Worm (Caenorhabditis elegans) whole organism, mixed stage, embryonic: ENCODE data around the gene B0273.115.
A peak's percentile ranks its signal among the peaks of the same experiment; 100 is the strongest.

Experiments used
- M03D4.4 ChIP-seq: sonication (generic microtip); optimal IDR thresholded peaks from 2 replicates; lab custom pipeline; 2017; ENCODE audit warnings: mild to moderate bottlenecking, missing genetic modification characterization, missing compliant biosample characterization
- bed-3 ChIP-seq: fragments of 200-800 bp; sonication (Bioruptor generic); optimal IDR thresholded peaks from 3 replicates; lab custom pipeline; 2018; ENCODE audit warnings: mild to moderate bottlenecking, missing genetic modification characterization, moderate library complexity, missing compliant biosample characterization
- blmp-1 ChIP-seq: fragments of 150-350 bp; optimal IDR thresholded peaks from 2 replicates; lab custom pipeline; 2014; ENCODE audit warnings: missing biosample characterization, missing genetic modification characterization
- ceh-39 ChIP-seq: fragments of 150-350 bp; optimal IDR thresholded peaks from 2 replicates; lab custom pipeline; 2014; ENCODE audit warnings: missing biosample characterization, missing genetic modification characterization
- ceh-43 ChIP-seq: fragments of 200-800 bp; sonication (Bioruptor generic); optimal IDR thresholded peaks from 2 replicates; lab custom pipeline; 2018; ENCODE audit warnings: mild to moderate bottlenecking, missing genetic modification characterization, moderate library complexity, missing compliant biosample characterization
- ceh-83 ChIP-seq: fragments of 200-800 bp; sonication (Bioruptor generic); optimal IDR thresholded peaks from 2 replicates; lab custom pipeline; 2018; ENCODE audit warnings: mild to moderate bottlenecking, missing genetic modification characterization, missing compliant biosample characterization
- ces-1 ChIP-seq: fragments of 150-350 bp; optimal IDR thresholded peaks from 2 replicates; lab custom pipeline; 2014; ENCODE audit warnings: missing biosample characterization, missing genetic modification reagents, missing genetic modification characterization
- cnd-1 ChIP-seq: fragments of 200-800 bp; sonication (Bioruptor generic); optimal IDR thresholded peaks from 2 replicates; lab custom pipeline; 2018; ENCODE audit warnings: mild to moderate bottlenecking, missing genetic modification characterization, missing compliant biosample characterization
- drap-1 ChIP-seq: fragments of 200-800 bp; sonication (Bioruptor generic); optimal IDR thresholded peaks from 3 replicates; lab custom pipeline; 2018; ENCODE audit warnings: mild to moderate bottlenecking, missing genetic modification characterization, missing compliant biosample characterization
- elt-1 ChIP-seq: sonication (generic microtip); optimal IDR thresholded peaks from 2 replicates; lab custom pipeline; 2017; ENCODE audit warnings: missing genetic modification characterization, mild to moderate bottlenecking, missing compliant biosample characterization, antibody characterized with exemption, moderate library complexity, borderline replicate concordance; ENCODE audit not compliant: insufficient read depth
- elt-3 ChIP-seq: fragments of 150-350 bp; optimal IDR thresholded peaks from 2 replicates; lab custom pipeline; 2014; ENCODE audit warnings: missing biosample characterization, missing genetic modification characterization
- flh-1 ChIP-seq: fragments of 200-800 bp; sonication (Bioruptor generic); optimal IDR thresholded peaks from 2 replicates; lab custom pipeline; 2018; ENCODE audit warnings: mild to moderate bottlenecking, missing genetic modification characterization, moderate library complexity, missing compliant biosample characterization
- hlh-1 ChIP-seq: fragments of 150-350 bp; optimal IDR thresholded peaks from 2 replicates; lab custom pipeline; 2014; ENCODE audit warnings: missing biosample characterization, missing genetic modification reagents, missing genetic modification characterization
- lin-13 ChIP-seq: fragments of 150-350 bp; optimal IDR thresholded peaks from 2 replicates; lab custom pipeline; 2014; ENCODE audit warnings: missing biosample characterization, missing genetic modification characterization
- lsy-2 ChIP-seq: fragments of 150-350 bp; optimal IDR thresholded peaks from 2 replicates; lab custom pipeline; 2014; ENCODE audit warnings: missing biosample characterization, missing genetic modification characterization
- mab-5 ChIP-seq: fragments of 150-350 bp; optimal IDR thresholded peaks from 2 replicates; lab custom pipeline; 2014; ENCODE audit warnings: missing biosample characterization, missing genetic modification characterization
- mep-1 ChIP-seq: fragments of 150-350 bp; optimal IDR thresholded peaks from 2 replicates; lab custom pipeline; 2017; ENCODE audit warnings: missing biosample characterization, missing genetic modification reagents, missing genetic modification characterization, inconsistent platforms
- mls-2 ChIP-seq: sonication (generic microtip); optimal IDR thresholded peaks from 2 replicates; lab custom pipeline; 2016; ENCODE audit warnings: mild to moderate bottlenecking, missing genetic modification characterization, moderate library complexity, missing compliant biosample characterization
- nhr-2 ChIP-seq: fragments of 150-350 bp; optimal IDR thresholded peaks from 2 replicates; lab custom pipeline; 2014; ENCODE audit warnings: missing biosample characterization, missing genetic modification characterization
- nhr-237 ChIP-seq: fragments of 150-350 bp; optimal IDR thresholded peaks from 2 replicates; lab custom pipeline; 2014; ENCODE audit warnings: missing biosample characterization, missing genetic modification characterization
- nhr-28 ChIP-seq: fragments of 150-350 bp; optimal IDR thresholded peaks from 2 replicates; lab custom pipeline; 2014; ENCODE audit warnings: missing biosample characterization, missing genetic modification characterization
- nhr-76 ChIP-seq: sonication (generic microtip); optimal IDR thresholded peaks from 2 replicates; lab custom pipeline; 2017; ENCODE audit warnings: missing biosample characterization, missing genetic modification characterization
- pha-4 ChIP-seq: fragments of 150-350 bp; optimal IDR thresholded peaks from 2 replicates; lab custom pipeline; 2018; ENCODE audit warnings: missing biosample characterization, missing genetic modification reagents, missing genetic modification characterization
- sem-2 ChIP-seq: fragments of 200-800 bp; sonication (Bioruptor generic); optimal IDR thresholded peaks from 2 replicates; lab custom pipeline; 2018; ENCODE audit warnings: mild to moderate bottlenecking, missing genetic modification characterization, missing compliant biosample characterization
- snpc-4 ChIP-seq: fragments of 150-350 bp; optimal IDR thresholded peaks from 2 replicates; lab custom pipeline; 2014; ENCODE audit warnings: missing biosample characterization, missing genetic modification characterization
- sptf-1 ChIP-seq: sonication (generic microtip); optimal IDR thresholded peaks from 2 replicates; lab custom pipeline; 2017; ENCODE audit warnings: mild to moderate bottlenecking, missing genetic modification characterization, moderate library complexity, missing compliant biosample characterization
- tbx-8 ChIP-seq: fragments of 200-800 bp; sonication (Bioruptor generic); optimal IDR thresholded peaks from 2 replicates; lab custom pipeline; 2018; ENCODE audit warnings: mild to moderate bottlenecking, missing genetic modification characterization, moderate library complexity, missing compliant biosample characterization
- unc-120 ChIP-seq: sonication (generic microtip); optimal IDR thresholded peaks from 2 replicates; lab custom pipeline; 2017; ENCODE audit warnings: missing genetic modification characterization, missing compliant biosample characterization; ENCODE audit not compliant: poor library complexity, severe bottlenecking
- unc-39 ChIP-seq: fragments of 150-350 bp; optimal IDR thresholded peaks from 2 replicates; lab custom pipeline; 2014; ENCODE audit warnings: missing biosample characterization, missing genetic modification characterization
- unc-62 ChIP-seq: fragments of 150-350 bp; optimal IDR thresholded peaks from 2 replicates; lab custom pipeline; 2014; ENCODE audit warnings: missing biosample characterization, missing genetic modification reagents, missing genetic modification characterization
- zip-8 ChIP-seq: fragments of 150-350 bp; optimal IDR thresholded peaks from 2 replicates; lab custom pipeline; 2014; ENCODE audit warnings: missing biosample characterization, missing genetic modification characterization
- ztf-11 ChIP-seq: fragments of 150-350 bp; optimal IDR thresholded peaks from 2 replicates; lab custom pipeline; 2014; ENCODE audit warnings: missing biosample characterization, missing genetic modification characterization

Gene B0273.115

DNA sequence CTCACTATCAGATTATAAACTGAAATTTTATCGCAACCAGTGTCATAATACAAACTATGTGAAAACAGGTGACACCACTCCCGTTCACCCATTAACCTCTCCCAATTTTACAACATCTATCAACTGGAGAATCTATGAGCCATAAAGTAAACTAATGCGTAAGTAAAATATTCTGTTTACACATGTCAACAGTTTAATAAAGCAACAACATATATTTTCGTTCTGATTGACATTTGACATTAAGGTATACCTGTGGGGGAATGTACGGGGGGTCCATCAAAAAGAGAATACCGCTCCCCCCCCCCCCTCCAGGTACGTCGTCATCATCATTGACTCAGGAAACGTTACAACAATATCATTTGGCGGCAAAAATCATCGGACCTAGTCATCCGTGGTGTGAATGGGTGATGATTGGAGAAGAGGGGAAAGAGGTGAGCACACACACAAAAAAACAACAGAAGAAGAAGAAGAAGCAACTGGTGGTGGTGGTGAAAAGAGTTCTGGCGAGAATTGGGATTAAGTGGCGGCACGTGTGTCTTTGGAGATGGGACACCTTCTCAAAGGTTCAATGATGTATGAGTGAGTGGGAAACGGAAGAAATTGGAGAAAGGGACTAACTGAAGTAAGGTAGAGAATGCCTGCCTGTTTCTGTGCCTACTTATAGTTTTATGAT is 35.9 kb upstream of the B0273.115 start:
- TF ChIP-seq nhr-2 (tag; lab: Kevin White, UChicago) (peak; percentile 57), sem-2 (GFP tag; lab: Kevin White, UChicago) (no peak), ceh-43 (GFP tag; lab: Kevin White, UChicago) (no peak), M03D4.4 (tag; lab: Kevin White, UChicago) (peak; percentile 9), hlh-1 (tag; lab: Kevin White, UChicago) (peak; percentile 59), unc-62 (GFP tag; lab: Kevin White, UChicago) (peak; percentile 84), mls-2 (tag; lab: Kevin White, UChicago) (peak; percentile 36), ceh-39 (tag; lab: Kevin White, UChicago) (no peak), unc-120 (tag; lab: Kevin White, UChicago) (peak; percentile 45), nhr-28 (tag; lab: Kevin White, UChicago) (no peak)
- TF ChIP-seq, all 35 proteins: peak for 6

DNA sequence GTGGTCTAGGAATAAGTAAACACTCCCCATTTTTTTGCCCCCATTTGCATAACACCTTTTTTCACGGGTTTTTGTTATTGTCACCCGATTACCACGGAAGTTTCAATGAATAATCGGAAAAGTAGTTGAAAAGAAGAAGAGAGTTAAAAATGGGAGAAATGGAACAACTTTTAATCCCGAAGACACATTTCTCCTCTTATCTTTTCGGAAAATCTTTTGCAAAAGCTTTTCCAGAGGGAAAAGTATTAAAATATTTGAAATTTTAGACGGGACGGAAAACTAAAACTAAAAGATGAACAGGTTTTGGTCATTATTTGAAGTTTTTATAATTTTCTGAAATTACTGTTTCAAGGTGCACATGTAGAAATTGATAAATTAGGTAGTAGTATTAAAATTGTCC is 28.1 kb upstream of the B0273.115 start:
- no peak for TF ChIP-seq pha-4 (tag; lab: Kevin White, UChicago)
- no peak for TF ChIP-seq elt-3 (tag; lab: Kevin White, UChicago)
- no peak for TF ChIP-seq sptf-1
- TF ChIP-seq cnd-1 (tag; lab: Kevin White, UChicago) = no peak
- TF ChIP-seq lsy-2 (tag; lab: Kevin White, UChicago) = no peak
- no peak for TF ChIP-seq ces-1 (GFP tag; lab: Kevin White, UChicago)
- no peak for TF ChIP-seq flh-1
- TF ChIP-seq ceh-83 = no peak
- TF ChIP-seq M03D4.4 (tag; lab: Kevin White, UChicago) = no peak
- no peak for TF ChIP-seq ceh-39 (tag; lab: Kevin White, UChicago)
- TF ChIP-seq hlh-1 (tag; lab: Kevin White, UChicago) = no peak
- TF ChIP-seq nhr-237 (tag; lab: Kevin White, UChicago) = no peak
- no peak for TF ChIP-seq nhr-2 (tag; lab: Kevin White, UChicago)
- no peak for TF ChIP-seq tbx-8 (GFP tag; lab: Kevin White, UChicago)
- no peak for TF ChIP-seq sem-2 (GFP tag; lab: Kevin White, UChicago)
- no peak for TF ChIP-seq mls-2 (tag; lab: Kevin White, UChicago)

DNA sequence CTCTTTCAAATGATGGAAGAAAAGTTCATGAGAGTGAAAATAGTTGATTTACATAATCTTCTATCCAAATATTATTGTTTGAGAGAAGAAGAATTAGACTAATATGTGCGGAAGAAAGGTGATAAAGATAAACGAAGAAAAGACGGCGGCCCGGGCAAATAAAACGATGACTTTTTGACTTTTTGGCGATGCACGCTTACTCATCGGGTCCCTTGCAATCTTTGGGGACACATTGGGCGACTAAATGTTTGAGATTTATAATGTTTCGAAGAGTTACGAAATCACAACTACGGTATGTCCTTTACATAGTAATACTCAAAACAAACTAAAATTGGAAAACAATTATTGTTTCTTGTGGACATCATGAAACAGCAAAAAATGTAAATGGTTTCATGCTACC is 23.8 kb upstream of the B0273.115 start:
- TF ChIP-seq mep-1 (no peak), blmp-1 (tag; lab: Kevin White, UChicago) (no peak), lsy-2 (tag; lab: Kevin White, UChicago) (no peak), sptf-1 (no peak), mls-2 (tag; lab: Kevin White, UChicago) (no peak), sem-2 (GFP tag; lab: Kevin White, UChicago) (no peak), nhr-28 (tag; lab: Kevin White, UChicago) (no peak)

DNA sequence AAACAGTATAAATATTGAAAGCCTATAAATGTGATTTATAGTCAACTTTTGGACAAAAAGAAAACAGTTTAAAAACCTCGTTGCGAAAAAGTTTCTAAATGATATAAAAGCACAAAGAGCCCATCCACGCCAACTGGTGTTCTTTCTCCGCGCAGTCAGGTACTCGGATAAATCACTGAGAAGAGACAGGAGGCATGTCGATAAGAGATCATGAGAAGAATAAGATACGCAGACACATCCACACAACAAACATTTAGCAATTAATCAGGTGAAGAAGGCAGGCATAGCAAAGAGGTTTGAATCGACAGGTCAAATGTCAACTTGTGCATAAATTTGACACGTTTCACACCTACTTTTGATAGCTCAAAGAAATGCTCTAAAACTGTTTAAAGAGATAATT is 16.8 kb upstream of the B0273.115 start:
- TF ChIP-seq ztf-11 (tag; lab: Kevin White, UChicago) (no peak), nhr-28 (tag; lab: Kevin White, UChicago) (no peak), unc-39 (tag; lab: Kevin White, UChicago) (no peak), unc-120 (tag; lab: Kevin White, UChicago) (peak; percentile 69), elt-3 (tag; lab: Kevin White, UChicago) (no peak), ceh-83 (no peak), nhr-2 (tag; lab: Kevin White, UChicago) (peak; percentile 18), mep-1 (no peak), nhr-237 (tag; lab: Kevin White, UChicago) (no peak), flh-1 (no peak), drap-1 (GFP tag; lab: Kevin White, UChicago) (no peak), hlh-1 (tag; lab: Kevin White, UChicago) (peak; percentile 90), nhr-76 (tag; lab: Kevin White, UChicago) (no peak), ceh-43 (GFP tag; lab: Kevin White, UChicago) (no peak), unc-62 (GFP tag; lab: Kevin White, UChicago) (peak; percentile 97)

DNA sequence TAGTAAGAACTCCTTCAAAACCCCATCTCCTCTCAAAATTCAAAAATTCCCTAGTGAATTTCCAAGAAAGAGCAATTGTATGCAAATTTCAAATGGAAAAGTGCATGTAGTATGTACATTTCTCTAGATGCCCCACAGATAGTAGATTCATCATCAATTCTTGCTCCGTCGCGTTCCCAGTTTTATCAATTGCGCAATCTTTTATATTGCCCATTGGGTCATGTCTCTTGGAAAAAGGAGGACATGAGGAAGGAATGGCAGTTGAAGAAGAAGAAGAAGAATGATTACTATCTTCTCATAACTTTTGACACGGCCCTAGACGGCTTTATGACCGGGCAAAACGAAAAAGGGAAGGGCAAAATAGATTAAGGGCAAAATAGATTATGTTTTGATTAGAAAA is 15.7 kb upstream of the B0273.115 start:
- no peak for TF ChIP-seq ceh-83
- no peak for TF ChIP-seq mab-5 (tag; lab: Kevin White, UChicago)
- no peak for TF ChIP-seq bed-3 (GFP tag; lab: Kevin White, UChicago)
- TF ChIP-seq hlh-1 (tag; lab: Kevin White, UChicago) = no peak
- TF ChIP-seq drap-1 (GFP tag; lab: Kevin White, UChicago) = no peak
- TF ChIP-seq sptf-1 = no peak
- no peak for TF ChIP-seq snpc-4 (tag; lab: Kevin White, UChicago)
- peak; percentile 79 for TF ChIP-seq elt-1
- TF ChIP-seq lsy-2 (tag; lab: Kevin White, UChicago) = no peak
- TF ChIP-seq lin-13 (tag; lab: Kevin White, UChicago) = no peak
- no peak for TF ChIP-seq cnd-1 (tag; lab: Kevin White, UChicago)
- peak; percentile 50 for TF ChIP-seq unc-62 (GFP tag; lab: Kevin White, UChicago)
- TF ChIP-seq ces-1 (GFP tag; lab: Kevin White, UChicago) = peak; percentile 53
- TF ChIP-seq nhr-2 (tag; lab: Kevin White, UChicago) = peak; percentile 69
- peak; percentile 45 for TF ChIP-seq zip-8 (tag; lab: Kevin White, UChicago)
